Worm (Caenorhabditis elegans): ENCODE results near the gene Y51B9A.14.

Y51B9A.14 gene

DNA sequence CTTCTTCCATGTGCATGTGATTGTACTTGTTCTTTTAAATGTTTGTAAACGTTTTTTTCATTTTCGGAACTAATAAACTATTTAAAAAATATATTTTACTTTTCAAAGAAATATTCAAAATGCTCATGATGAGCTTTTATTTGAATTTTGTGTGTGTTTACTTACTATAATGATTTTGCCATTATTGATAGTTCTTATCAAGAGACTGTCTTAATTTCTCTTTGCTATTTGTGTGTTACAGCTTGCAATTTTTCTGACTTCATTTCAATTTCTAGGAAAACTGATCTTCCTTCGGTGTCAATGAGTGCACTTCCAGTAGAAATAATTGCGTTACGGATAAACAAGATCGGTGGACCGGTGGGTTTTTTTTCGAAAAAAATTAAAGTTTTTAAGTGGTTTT, 23.5 kb downstream of the Y51B9A.14 start, which contains the start of gene C06C3.12:
C06C3.12 (plus strand) TSS at position 301 of the 400 bp plus-strand sequence.
- TF ChIP-seq nhr-76 (tag; optimal IDR thresholded peaks at IDR 0.05) (no peak), nhr-28 (tag; optimal IDR thresholded peaks at IDR 0.05) (no peak), ham-2 (GFP tag; optimal IDR thresholded peaks at IDR 0.05) (no peak), lsy-2 (tag; optimal IDR thresholded peaks at IDR 0.05) (no peak), lin-32 (GFP tag; optimal IDR thresholded peaks at IDR 0.05) (no peak)

DNA sequence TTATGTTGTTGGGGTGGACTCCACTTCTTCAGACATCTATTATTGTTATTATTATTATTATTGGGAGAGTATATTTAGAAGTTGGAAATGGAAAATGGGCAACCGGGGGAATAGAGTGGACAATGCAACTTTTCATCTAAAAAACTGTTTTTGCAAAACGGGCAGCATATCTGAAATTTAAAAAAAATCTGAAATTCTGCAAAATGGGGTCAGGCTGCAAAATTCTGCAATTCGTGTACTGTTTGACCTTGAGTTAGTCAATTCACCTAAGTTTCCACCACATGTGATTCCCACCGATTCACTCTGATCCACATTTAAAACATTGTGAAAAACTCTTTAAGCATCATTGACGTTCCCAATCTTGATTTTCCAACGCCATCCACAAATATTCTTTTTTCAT, 25.3 kb downstream of the Y51B9A.14 start, which contains the start of gene C06C3.4:
C06C3.4 (plus strand) TSS at position 301 of the 400 bp plus-strand sequence.
- no peak for TF ChIP-seq hlh-1 (tag; optimal IDR thresholded peaks at IDR 0.05)
- TF ChIP-seq nhr-76 (tag; optimal IDR thresholded peaks at IDR 0.05) = no peak
- no peak for TF ChIP-seq lin-13 (tag; optimal IDR thresholded peaks at IDR 0.05)
- TF ChIP-seq mls-2 (tag; optimal IDR thresholded peaks at IDR 0.05) = no peak
- TF ChIP-seq mab-5 (tag; optimal IDR thresholded peaks at IDR 0.05) = no peak
- no peak for TF ChIP-seq unc-62 (GFP tag; optimal IDR thresholded peaks at IDR 0.05)
- no peak for TF ChIP-seq cnd-1 (tag; optimal IDR thresholded peaks at IDR 0.05)
- TF ChIP-seq unc-39 (tag; optimal IDR thresholded peaks at IDR 0.05) = no peak
- TF ChIP-seq nhr-12 (tag; optimal IDR thresholded peaks at IDR 0.05) = no peak

DNA sequence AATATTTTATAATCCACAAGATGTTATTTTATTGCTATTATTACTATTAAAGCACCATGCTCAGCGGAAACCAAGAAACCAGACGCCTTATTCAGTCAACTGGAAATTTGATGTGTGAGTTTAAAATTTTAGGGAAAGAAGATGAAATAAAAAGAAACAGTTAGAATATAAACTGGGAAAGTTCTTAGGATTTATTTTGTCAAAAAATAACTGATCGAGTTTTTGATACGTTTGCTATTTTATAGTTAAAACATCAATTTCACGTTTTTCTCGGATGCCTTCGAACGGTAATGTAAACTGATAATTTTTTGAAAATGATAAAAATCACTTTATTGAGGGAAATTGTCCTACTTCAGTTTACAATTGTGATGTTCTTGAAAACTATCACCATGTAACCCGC, 25.9 kb downstream of the Y51B9A.14 start, which contains the start of gene C06C3.3:
C06C3.3 (minus strand) TSS at position 101 of the 400 bp plus-strand sequence.
- no peak for TF ChIP-seq flh-1 (GFP tag; optimal IDR thresholded peaks at IDR 0.05)
- no peak for TF ChIP-seq blmp-1 (tag; optimal IDR thresholded peaks at IDR 0.05)
- no peak for TF ChIP-seq mab-5 (tag; optimal IDR thresholded peaks at IDR 0.05)
- no peak for TF ChIP-seq M03D4.4 (tag; optimal IDR thresholded peaks at IDR 0.05)
- TF ChIP-seq ceh-39 (tag; optimal IDR thresholded peaks at IDR 0.05) = no peak
- TF ChIP-seq ztf-11 (tag; optimal IDR thresholded peaks at IDR 0.05) = no peak
- no peak for TF ChIP-seq unc-39 (tag; optimal IDR thresholded peaks at IDR 0.05)
- no peak for TF ChIP-seq lsy-2 (tag; optimal IDR thresholded peaks at IDR 0.05)
- no peak for TF ChIP-seq cnd-1 (tag; optimal IDR thresholded peaks at IDR 0.05)
- TF ChIP-seq nhr-12 (tag; optimal IDR thresholded peaks at IDR 0.05) = no peak
- no peak for TF ChIP-seq nhr-2 (tag; optimal IDR thresholded peaks at IDR 0.05)
- no peak for TF ChIP-seq unc-62 (GFP tag; optimal IDR thresholded peaks at IDR 0.05)
- no peak for TF ChIP-seq ces-1 (GFP tag; optimal IDR thresholded peaks at IDR 0.05)
- TF ChIP-seq sptf-1 (tag; optimal IDR thresholded peaks at IDR 0.05) = no peak
- TF ChIP-seq snpc-4 (tag; optimal IDR thresholded peaks at IDR 0.05) = no peak
- TF ChIP-seq ceh-83 (GFP tag; optimal IDR thresholded peaks at IDR 0.05) = no peak
- TF ChIP-seq zip-8 (tag; optimal IDR thresholded peaks at IDR 0.05) = no peak
- TF ChIP-seq tbx-8 (GFP tag; optimal IDR thresholded peaks at IDR 0.05) = no peak

DNA sequence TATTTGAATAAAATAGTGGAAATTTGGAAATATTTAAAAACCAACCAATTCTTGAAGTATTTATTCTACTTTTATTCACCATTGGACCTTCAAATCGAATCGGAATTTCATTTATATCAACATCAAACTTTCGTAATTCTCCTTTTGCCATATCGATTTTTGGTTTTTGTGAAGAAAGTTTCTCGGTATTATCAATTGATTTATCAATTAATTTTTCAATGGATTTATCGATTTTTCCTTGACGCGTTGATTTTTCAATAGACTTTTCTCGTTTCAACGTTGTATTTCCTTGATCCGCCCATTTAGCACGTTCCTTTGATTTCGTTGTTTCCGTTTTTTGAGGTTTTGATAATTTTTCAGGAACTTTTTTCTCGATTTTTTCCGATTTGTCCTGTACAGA, 28.9 kb downstream of the Y51B9A.14 start:
- no peak for TF ChIP-seq ceh-39 (tag; optimal IDR thresholded peaks at IDR 0.05)
- no peak for TF ChIP-seq elt-3 (tag; optimal IDR thresholded peaks at IDR 0.05)
- TF ChIP-seq nhr-237 (tag; optimal IDR thresholded peaks at IDR 0.05) = no peak
- no peak for TF ChIP-seq ham-2 (GFP tag; optimal IDR thresholded peaks at IDR 0.05)
- no peak for TF ChIP-seq sptf-1 (tag; optimal IDR thresholded peaks at IDR 0.05)
- TF ChIP-seq lin-13 (tag; optimal IDR thresholded peaks at IDR 0.05) = no peak

DNA sequence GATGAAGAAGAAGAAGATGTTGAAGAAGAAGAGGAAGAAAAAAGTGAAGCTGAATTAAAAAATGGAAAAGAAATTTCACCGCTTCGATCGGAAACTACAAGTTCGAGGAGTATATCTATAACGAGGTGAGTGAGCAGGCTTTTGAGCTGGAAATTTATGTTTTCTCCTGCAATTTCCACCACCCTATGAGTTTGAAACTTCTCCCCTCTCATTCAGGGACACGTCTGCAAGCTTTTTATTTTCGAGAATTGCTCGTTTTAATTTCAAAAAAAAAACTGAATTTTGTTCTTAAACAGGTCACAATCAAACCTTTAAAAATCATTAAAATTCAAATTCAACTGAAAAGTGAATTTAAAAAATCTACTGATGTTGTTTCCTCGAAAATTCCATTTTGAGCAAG, 36.0 kb downstream of the Y51B9A.14 start:
- TF ChIP-seq unc-62 (GFP tag; optimal IDR thresholded peaks at IDR 0.05) (no peak), sem-2 (GFP tag; optimal IDR thresholded peaks at IDR 0.05) (no peak), M03D4.4 (tag; optimal IDR thresholded peaks at IDR 0.05) (no peak), ztf-11 (tag; optimal IDR thresholded peaks at IDR 0.05) (no peak), ham-2 (GFP tag; optimal IDR thresholded peaks at IDR 0.05) (no peak), drap-1 (GFP tag; optimal IDR thresholded peaks at IDR 0.05) (no peak), elt-3 (tag; optimal IDR thresholded peaks at IDR 0.05) (no peak), mls-2 (tag; optimal IDR thresholded peaks at IDR 0.05) (no peak), ceh-43 (GFP tag; optimal IDR thresholded peaks at IDR 0.05) (no peak), sptf-1 (tag; optimal IDR thresholded peaks at IDR 0.05) (no peak), hlh-1 (tag; optimal IDR thresholded peaks at IDR 0.05) (no peak), snpc-4 (tag; optimal IDR thresholded peaks at IDR 0.05) (no peak), nhr-237 (tag; optimal IDR thresholded peaks at IDR 0.05) (no peak), cnd-1 (tag; optimal IDR thresholded peaks at IDR 0.05) (no peak), pha-4 (tag; optimal IDR thresholded peaks at IDR 0.05) (no peak)

DNA sequence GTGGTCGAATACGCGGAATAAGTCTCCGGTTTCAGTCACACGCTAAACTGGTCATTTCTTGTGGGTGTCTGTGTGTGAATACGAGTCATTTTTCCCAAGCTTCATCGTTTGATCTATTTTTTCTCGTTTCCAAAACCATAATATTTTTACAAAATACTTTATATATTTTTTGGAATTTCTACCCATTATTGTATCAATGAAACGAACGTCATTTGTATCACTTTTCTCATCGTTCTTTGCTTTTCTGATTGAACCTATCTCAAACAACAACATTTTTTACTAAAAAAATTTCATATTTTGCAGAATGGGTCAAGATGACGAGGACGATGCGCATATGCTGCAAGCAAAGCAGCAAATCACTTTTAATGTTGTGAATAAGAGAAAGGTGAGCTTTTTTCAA, 40.0 kb downstream of the Y51B9A.14 start, which contains the start of gene mel-11:
mel-11 (plus strand) TSS at position 301 of the 400 bp plus-strand sequence.
- no peak for TF ChIP-seq flh-1 (GFP tag; optimal IDR thresholded peaks at IDR 0.05)
- TF ChIP-seq lin-13 (tag; optimal IDR thresholded peaks at IDR 0.05) = no peak
- no peak for TF ChIP-seq ceh-83 (GFP tag; optimal IDR thresholded peaks at IDR 0.05)
- TF ChIP-seq ham-2 (GFP tag; optimal IDR thresholded peaks at IDR 0.05) = no peak
- TF ChIP-seq ztf-11 (tag; optimal IDR thresholded peaks at IDR 0.05) = no peak
- no peak for TF ChIP-seq snpc-4 (tag; optimal IDR thresholded peaks at IDR 0.05)
- TF ChIP-seq zip-8 (tag; optimal IDR thresholded peaks at IDR 0.05) = no peak
- TF ChIP-seq elt-3 (tag; optimal IDR thresholded peaks at IDR 0.05) = no peak
- no peak for TF ChIP-seq elt-1 (tag; optimal IDR thresholded peaks at IDR 0.05; ENCODE audit: borderline replicate concordance, insufficient read depth)
- no peak for TF ChIP-seq mls-2 (tag; optimal IDR thresholded peaks at IDR 0.05)
- no peak for TF ChIP-seq nhr-28 (tag; optimal IDR thresholded peaks at IDR 0.05)
- TF ChIP-seq drap-1 (GFP tag; optimal IDR thresholded peaks at IDR 0.05) = no peak

All from whole organism, mixed stage, embryonic.